Fruit fly (Drosophila melanogaster) whole organism, larva: ENCODE measurements around the gene TwdlD.

Source experiments
- noc ChIP-seq: fragments of 200-800 bp; sonication (Bioruptor generic); optimal IDR thresholded peaks from 3 replicates; lab custom pipeline; 2019; ENCODE audit warnings: missing biosample characterization, mild to moderate bottlenecking, missing genetic modification characterization, moderate library complexity

TwdlD gene

DNA sequence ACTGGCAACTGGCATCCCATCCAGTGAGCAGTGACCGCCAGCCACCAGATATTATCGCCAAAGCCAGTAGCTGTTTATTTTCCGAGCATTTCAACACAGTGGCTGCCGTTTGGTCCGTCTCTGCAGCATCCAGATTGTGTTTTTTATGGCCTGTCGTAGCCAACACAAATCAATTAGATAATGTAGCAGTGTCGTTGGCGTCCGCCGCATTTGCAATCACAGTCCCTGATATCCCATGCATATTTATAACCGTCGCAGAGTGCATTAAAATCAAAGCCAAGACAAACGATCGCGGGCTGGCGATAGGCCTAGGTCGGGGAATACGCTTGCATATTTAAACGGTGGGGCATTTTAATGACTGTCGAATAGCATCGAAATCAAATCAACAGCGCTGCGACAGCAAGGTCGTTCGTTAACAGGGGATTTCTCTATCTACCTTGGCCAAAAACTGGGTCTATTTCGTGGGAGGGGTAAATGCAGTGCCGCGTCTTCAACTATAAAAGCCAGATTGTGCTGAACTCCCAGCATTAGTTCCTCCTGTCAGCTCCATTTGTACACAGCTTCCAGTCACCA is at the start of gene TwdlD:
Gene TwdlD, plus strand, starts transcription at position 523 of the 573 bp plus-strand sequence.
- TF ChIP-seq noc (tag; lab: Kevin White, UChicago) = no peak

DNA sequence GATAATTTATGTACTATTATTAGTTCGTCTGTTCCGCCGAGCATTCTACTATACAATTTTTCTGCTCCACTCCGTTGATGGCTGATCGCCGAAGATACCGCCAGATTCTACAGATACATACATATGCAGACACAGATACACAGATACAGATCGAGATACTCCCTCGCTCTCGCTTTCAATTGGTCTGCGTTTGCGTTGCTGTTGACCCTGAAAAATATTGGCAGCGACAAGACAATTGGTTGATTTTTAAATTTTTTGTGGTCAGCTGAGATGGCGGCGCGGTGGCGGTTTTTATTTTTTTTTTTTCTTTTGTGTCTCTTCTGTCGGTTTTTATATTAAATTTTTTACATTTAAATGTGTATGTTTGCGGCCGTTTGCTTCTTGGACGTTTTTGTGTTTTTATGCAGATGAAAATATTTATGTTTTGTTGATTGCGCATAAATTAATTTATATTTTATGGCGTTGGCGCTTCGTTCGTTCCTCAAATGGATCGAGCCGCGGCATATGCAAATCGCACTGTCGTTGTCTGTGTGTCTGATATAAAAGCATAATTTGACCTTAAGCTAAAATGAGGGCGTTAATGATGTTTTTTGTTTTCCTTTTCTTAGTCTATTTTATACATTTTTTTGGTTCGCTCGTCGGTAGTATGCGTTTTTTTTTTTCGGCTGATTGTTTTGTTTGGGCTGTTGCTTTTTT is 45.8 kb upstream of the TwdlD start:
- no peak for TF ChIP-seq noc (tag; lab: Kevin White, UChicago)

DNA sequence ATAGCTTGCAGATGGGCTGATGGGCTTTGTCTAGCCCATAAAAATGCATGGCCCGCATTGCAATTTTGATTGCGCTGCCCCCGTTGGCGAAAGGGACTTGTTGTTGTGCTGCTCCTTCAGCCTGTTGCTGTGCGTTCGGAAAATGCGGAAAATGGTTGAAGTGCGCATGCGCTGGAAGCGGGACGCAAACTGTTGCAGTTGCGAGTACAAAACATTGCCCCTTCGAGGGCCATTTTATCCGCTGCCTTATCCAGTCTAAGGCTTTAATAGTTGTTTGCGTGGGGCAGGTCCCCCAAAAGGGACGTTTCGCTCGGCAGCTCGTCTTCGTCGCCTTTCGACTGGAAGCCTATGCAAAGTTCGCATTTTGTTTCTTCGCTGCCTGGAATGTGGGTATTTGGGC is 33.3 kb upstream of the TwdlD start:
- no peak for TF ChIP-seq noc (tag; lab: Kevin White, UChicago)

DNA sequence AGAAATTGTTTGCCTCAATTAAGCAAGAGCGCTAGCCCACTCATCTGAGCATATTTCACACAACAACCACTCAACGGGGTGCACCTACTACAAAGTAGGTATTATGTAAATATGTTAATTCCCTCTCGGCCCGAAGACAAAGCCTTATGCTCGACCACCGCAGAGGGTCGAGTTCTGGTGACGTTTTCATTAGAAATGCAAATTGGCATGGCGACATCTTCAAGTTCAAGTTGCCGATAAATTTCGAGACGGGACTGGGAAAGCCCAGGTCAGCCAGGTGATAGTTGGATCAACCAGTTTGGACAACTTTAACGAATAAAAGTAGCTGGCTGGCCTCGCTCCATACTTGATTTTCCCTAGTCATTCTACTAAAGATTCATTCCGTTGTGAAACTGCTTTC is 24.4 kb upstream of the TwdlD start:
- TF ChIP-seq noc (tag; lab: Kevin White, UChicago) = no peak

DNA sequence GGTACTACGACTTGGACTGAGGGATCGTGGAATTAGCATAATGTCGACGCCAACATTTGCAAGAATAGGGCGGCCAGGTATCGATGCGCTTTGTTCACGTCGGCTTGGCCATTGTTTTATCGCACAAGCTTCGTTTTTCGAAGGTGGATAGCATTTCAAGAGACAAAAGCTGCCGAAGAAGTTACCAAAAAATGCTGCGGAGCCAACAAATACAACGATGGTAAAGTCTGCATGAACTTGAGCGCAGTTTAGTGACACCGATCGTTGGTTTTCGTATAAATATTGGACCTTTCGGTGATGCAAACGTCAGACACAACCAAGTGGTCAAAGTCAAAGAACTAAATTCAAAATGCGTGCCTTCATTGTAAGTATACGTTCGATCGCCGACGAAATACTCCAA is 21.0 kb upstream of the TwdlD start, which contains the start of gene TwdlM:
Gene TwdlM, plus strand, starts transcription at position 301 of the 400 bp plus-strand sequence.
- TF ChIP-seq noc (tag; lab: Kevin White, UChicago) = no peak

DNA sequence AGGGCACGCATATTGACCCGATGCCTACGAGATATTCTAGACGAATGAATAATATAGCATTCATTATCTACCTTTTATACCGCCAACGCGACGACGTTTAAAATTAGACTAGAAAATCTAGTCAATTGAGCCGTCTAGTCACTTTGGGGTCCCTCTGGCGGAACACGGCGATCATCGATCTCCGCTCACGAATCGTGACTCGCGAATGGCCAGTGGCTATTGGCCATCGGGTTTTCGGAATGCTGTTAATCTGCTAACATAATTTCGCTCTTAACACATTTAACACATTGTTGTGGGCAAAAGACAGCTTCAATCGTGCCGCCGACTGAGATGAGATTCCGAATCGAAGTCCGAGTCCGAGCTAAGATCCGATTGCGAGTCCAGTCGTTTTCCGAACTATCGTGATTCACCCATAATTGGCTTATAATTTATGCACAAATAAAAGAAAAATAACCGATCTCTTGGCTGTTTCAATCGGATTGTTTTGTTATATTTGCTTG is 18.5 kb upstream of the TwdlD start, which contains the start of gene TwdlP:
Gene TwdlP, minus strand, starts transcription at position 51 of the 500 bp plus-strand sequence.
- TF ChIP-seq noc (tag; lab: Kevin White, UChicago) = no peak

DNA sequence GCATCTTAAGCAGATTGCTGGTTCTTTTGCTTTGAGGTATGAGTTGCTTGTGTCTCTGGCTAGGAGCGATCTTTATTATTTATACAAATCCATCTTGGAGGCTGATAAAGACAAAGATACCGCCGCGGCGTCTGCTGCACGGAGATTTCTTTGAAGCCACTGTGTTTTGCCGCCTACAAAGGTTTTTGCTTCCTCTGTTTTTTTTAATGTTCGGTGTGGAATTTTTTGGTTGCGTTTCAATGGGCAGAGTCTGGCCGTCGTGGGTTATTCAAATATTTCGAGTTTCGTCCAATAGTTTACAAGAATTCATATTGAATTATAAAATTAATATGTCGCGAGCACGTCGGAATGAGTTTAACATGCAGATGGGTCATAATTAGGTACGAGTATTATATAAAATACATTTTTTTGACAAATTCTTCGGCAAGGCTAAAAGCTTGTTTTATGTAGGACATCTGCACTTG is 16.3 kb upstream of the TwdlD start, which contains the start of gene TwdlB:
Gene TwdlB, minus strand, starts transcription at position 51 of the 464 bp plus-strand sequence.
- TF ChIP-seq noc (tag; lab: Kevin White, UChicago) = no peak

DNA sequence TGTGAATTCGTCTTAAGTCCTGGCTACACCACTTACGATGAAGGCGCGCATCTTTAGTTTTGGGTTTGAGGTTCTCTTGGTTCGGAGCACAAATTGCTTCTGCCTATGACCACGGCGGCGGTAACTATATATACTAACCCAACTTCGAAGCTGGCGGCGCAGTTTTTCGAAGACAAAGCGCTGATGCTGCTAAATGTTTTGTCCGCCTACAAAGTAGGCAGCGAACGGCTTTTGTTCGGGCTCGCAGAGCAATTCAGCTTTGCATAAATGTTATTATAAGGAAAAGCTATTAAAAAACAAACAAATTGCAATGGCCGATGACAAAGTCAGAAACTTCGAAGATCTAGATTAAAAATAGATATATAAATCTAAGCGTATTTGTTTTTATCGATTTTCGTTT is 14.3 kb upstream of the TwdlD start, which contains the start of gene TwdlL:
Gene TwdlL, minus strand, starts transcription at position 101 of the 400 bp plus-strand sequence.
- TF ChIP-seq noc (tag; lab: Kevin White, UChicago) = no peak

DNA sequence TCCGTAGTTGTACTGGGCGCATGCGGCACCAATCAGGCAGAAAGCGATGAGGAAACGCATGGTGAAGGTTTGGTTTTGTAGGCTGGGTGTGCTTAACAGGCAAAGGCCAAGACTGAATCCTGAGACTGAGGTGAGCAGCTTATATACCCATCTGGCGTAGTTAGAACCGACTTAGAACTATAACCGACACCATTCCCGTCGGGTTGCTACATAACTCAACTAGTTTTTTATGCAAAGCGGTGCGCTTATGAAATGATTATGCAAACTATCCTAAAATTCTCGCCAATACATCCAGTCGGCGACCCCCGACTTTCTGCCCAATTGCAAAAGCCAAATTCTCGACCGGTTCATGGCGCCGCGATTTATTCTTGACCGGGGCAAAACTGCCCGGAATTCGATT is 13.2 kb upstream of the TwdlD start, which contains the start of gene TwdlO:
Gene TwdlO, minus strand, starts transcription at position 101 of the 400 bp plus-strand sequence.
- no peak for TF ChIP-seq noc (tag; lab: Kevin White, UChicago)

DNA sequence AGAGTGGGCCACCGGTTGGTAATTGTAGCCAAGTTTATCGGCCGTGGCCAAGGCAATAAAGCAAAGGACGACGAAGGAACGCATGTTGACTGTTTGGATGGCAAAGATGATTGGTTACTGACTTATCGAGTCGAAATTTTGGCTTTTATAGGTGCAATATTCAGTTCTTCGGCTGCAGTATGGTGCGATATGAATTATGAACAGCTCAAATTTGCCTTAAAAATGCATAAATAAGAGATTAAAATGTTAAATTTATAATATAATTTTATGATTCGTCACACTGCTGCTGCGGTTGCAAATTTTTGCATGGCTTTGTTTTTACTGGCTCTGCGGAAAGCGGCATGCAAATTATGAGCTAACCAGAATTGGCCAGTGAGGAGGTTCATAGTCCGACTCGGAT is 11.2 kb upstream of the TwdlD start, which contains the start of gene TwdlK:
Gene TwdlK, minus strand, starts transcription at position 101 of the 400 bp plus-strand sequence.
- no peak for TF ChIP-seq noc (tag; lab: Kevin White, UChicago)

DNA sequence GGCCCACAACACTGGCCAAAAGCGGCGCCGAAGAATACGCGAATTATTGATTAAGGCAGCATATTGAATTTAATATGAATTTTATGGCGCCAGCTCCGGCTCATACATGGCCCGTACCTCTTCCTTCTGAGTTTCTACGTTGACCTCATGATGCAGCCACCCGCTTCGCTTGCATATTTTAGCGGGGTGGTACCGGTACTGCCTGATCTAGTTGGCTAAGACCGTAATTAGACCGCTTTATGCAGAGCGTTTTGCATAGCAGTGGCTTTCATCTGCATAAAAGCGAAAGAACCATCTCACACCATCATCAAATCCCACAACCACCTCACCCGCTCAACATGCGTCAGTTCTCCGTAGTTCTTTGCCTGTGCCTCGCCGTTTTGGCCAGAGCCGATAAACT is 10.2 kb upstream of the TwdlD start, which contains the start of gene TwdlJ:
Gene TwdlJ, plus strand, starts transcription at position 301 of the 400 bp plus-strand sequence.
- TF ChIP-seq noc (tag; lab: Kevin White, UChicago) = no peak

DNA sequence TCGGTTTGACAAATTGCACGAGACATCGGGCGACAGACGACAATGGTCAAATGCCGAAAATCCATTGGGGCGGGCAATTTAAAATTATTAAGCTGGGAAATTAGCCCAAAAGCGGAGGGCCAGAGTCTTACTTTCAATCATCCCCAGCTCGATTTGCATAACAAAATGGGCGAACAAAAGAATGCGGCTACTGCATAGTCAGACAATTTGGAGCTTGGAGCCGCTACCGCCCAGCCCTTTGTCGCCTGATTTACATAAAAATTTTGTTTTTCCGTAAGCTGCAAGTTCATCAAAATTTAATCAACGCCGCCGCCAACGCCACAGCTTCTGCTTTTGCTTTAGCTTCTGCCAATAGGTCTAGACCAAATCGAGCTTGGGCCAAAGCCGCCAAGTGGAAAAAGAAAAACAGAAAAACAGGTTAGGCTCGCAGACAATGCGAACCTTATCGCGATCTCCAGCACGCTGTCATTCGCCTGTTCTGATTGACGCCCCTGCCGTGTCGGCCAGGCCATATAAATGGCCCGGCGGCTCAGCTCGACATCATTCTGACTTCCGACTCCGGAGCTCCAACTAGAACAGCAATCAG is 8.4 kb upstream of the TwdlD start, which contains the start of gene TwdlN:
Gene TwdlN, plus strand, starts transcription at position 536 of the 586 bp plus-strand sequence.
- no peak for TF ChIP-seq noc (tag; lab: Kevin White, UChicago)

DNA sequence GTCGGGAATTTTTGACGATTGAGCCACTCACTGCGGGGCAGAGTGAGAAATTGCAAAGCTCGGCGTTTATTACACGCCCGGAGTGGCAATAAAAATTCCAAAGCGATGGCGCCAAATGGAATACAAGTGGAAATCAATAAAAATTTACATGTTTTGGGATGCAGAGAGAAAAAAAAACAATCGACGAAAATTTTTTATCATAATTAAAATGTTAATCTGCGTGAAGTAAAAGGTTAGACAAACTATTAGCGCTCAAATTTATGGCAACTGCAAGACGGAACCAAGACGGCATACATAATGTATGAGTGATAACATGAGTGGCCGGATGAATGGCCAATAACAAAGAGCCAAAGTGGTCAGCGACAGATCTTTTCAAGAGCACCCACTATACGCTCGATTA is 6.8 kb upstream of the TwdlD start:
- no peak for TF ChIP-seq noc (tag; lab: Kevin White, UChicago)

DNA sequence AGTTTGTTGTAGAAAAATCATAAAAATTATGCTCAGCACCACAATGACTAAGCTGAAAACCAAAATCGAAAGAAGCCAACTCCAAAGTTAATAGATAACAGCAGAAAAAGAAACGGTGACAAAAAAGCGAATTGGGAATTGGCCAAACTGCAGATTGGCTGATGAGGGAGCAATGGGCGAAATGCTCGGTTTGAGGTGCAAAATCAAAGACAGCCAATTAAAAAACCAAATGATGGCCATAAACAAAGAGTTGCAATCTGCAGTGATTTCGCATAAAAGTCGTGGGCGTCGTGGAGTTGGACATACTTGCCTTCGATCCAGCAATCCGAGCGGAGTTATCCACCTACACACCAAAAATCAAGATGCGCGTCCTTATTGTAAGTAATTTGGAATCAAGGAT is 6.4 kb upstream of the TwdlD start, which contains the start of gene TwdlH:
Gene TwdlH, plus strand, starts transcription at position 301 of the 400 bp plus-strand sequence.
- no peak for TF ChIP-seq noc (tag; lab: Kevin White, UChicago)

DNA sequence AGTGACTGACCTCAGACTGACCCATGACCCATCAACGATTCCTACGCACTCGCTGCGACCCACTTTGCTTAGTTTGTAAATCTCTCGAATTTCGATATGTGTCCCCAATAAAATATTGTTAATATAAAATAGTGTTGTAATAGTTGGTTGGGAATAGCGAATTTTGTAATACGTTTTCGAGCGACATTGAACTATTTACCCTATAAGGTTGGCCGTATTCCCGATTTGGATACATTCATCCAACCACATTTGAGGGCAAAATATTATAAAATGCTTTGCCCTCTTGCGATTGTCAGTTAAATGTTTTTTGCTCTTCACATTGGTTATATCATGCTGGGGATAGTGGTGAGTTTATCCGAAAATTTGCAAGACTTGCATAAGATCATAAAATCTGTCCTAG is 5.2 kb upstream of the TwdlD start, which contains the start of gene TwdlR:
Gene TwdlR, plus strand, starts transcription at position 301 of the 400 bp plus-strand sequence.
- TF ChIP-seq noc (tag; lab: Kevin White, UChicago) = no peak
